Fruit fly (Drosophila melanogaster) whole organism, embryonic: ENCODE data around the gene kraken.
A peak's percentile ranks its signal among the peaks of the same experiment; 100 is the strongest.

Source experiments
- Adf1 ChIP-seq: fragments of 200-800 bp; sonication (Bioruptor generic); IDR thresholded peaks from 2 replicates; pipeline ENCODE4 v1.3.6; 2022; ENCODE audit warnings: missing biosample characterization, missing genetic modification characterization
- Atf3 ChIP-seq: fragments of 200-800 bp; sonication (Bioruptor generic); optimal IDR thresholded peaks from 3 replicates; lab custom pipeline; 2016; ENCODE audit warnings: missing biosample characterization, missing genetic modification characterization
- CG10462 ChIP-seq: fragments of 200-800 bp; sonication (Bioruptor generic); optimal IDR thresholded peaks from 2 replicates; lab custom pipeline; 2016; ENCODE audit warnings: missing biosample characterization, missing genetic modification characterization
- CG10565 ChIP-seq: fragments of 200-800 bp; sonication (Bioruptor generic); optimal IDR thresholded peaks from 3 replicates; lab custom pipeline; 2016; ENCODE audit warnings: missing biosample characterization, mild to moderate bottlenecking, missing genetic modification characterization
- CG10654 ChIP-seq: fragments of 200-800 bp; sonication (Bioruptor generic); optimal IDR thresholded peaks from 2 replicates; lab custom pipeline; 2016; ENCODE audit warnings: missing biosample characterization, missing genetic modification characterization
- CG10959 ChIP-seq: fragments of 200-800 bp; sonication (Bioruptor generic); IDR thresholded peaks from 2 replicates; pipeline ENCODE4 v1.3.6; 2022; ENCODE audit warnings: missing biosample characterization, missing genetic modification characterization
- CG11093 ChIP-seq: fragments of 200-800 bp; sonication (Bioruptor generic); IDR thresholded peaks from 3 replicates; pipeline ENCODE4 v1.3.6; 2022; ENCODE audit warnings: missing biosample characterization, missing genetic modification characterization
- CG12236 ChIP-seq: fragments of 200-800 bp; sonication (Bioruptor generic); optimal IDR thresholded peaks from 2 replicates; lab custom pipeline; 2016; ENCODE audit warnings: missing biosample characterization, missing genetic modification characterization
- CG12391 ChIP-seq: fragments of 200-800 bp; sonication (Bioruptor generic); optimal IDR thresholded peaks from 3 replicates; lab custom pipeline; 2018; ENCODE audit warnings: missing biosample characterization, mild to moderate bottlenecking, missing genetic modification characterization, moderate library complexity
- CG13624 ChIP-seq: fragments of 200-800 bp; sonication (Bioruptor generic); optimal IDR thresholded peaks from 2 replicates; lab custom pipeline; 2016; ENCODE audit warnings: missing biosample characterization, missing genetic modification characterization
- CG14014 ChIP-seq: fragments of 200-800 bp; sonication (Bioruptor generic); IDR thresholded peaks from 2 replicates; pipeline ENCODE4 v1.3.6; 2022; ENCODE audit warnings: missing biosample characterization, missing genetic modification characterization
- CG2202 ChIP-seq: fragments of 200-800 bp; sonication (Bioruptor generic); optimal IDR thresholded peaks from 2 replicates; lab custom pipeline; 2018; ENCODE audit warnings: missing biosample characterization, mild to moderate bottlenecking, missing genetic modification characterization
- CG31224 ChIP-seq: fragments of 200-800 bp; sonication (Bioruptor generic); IDR thresholded peaks from 2 replicates; pipeline ENCODE4 v1.3.6; 2022; ENCODE audit warnings: missing biosample characterization, missing genetic modification characterization
- CG3163 ChIP-seq: fragments of 200-800 bp; sonication (Bioruptor generic); optimal IDR thresholded peaks from 3 replicates; lab custom pipeline; 2016; ENCODE audit warnings: missing biosample characterization, missing genetic modification characterization
- CG3407 ChIP-seq: fragments of 200-800 bp; sonication (Bioruptor generic); optimal IDR thresholded peaks from 2 replicates; lab custom pipeline; 2018; ENCODE audit warnings: missing biosample characterization, mild to moderate bottlenecking, missing genetic modification characterization
- CG3838 ChIP-seq: fragments of 200-800 bp; sonication (Bioruptor generic); optimal IDR thresholded peaks from 3 replicates; lab custom pipeline; 2016; ENCODE audit warnings: missing biosample characterization, missing genetic modification characterization
- CG5953 ChIP-seq: fragments of 200-800 bp; sonication (Bioruptor generic); IDR thresholded peaks from 2 replicates; pipeline ENCODE4 v1.3.6; 2022; ENCODE audit warnings: missing biosample characterization, missing genetic modification characterization
- CG6254 ChIP-seq: fragments of 200-800 bp; sonication (Bioruptor generic); optimal IDR thresholded peaks from 3 replicates; lab custom pipeline; 2017; ENCODE audit warnings: mild to moderate bottlenecking, missing biosample characterization, missing genetic modification reagents, missing genetic modification characterization
- CG6854 ChIP-seq: fragments of 200-800 bp; sonication (Bioruptor generic); optimal IDR thresholded peaks from 3 replicates; lab custom pipeline; 2017; ENCODE audit warnings: missing biosample characterization, mild to moderate bottlenecking, missing genetic modification characterization
- CoRest ChIP-seq: fragments of 200-800 bp; sonication (Bioruptor generic); optimal IDR thresholded peaks from 3 replicates; lab custom pipeline; 2018; ENCODE audit warnings: missing biosample characterization, mild to moderate bottlenecking, missing genetic modification characterization, moderate library complexity
- Dip2 ChIP-seq: fragments of 200-800 bp; sonication (Bioruptor generic); IDR thresholded peaks from 2 replicates; pipeline ENCODE4 v1.3.6; 2022; ENCODE audit warnings: missing biosample characterization, missing genetic modification characterization
- Ets97D ChIP-seq: fragments of 200-800 bp; sonication (Bioruptor generic); optimal IDR thresholded peaks from 3 replicates; lab custom pipeline; 2016; ENCODE audit warnings: missing biosample characterization, missing genetic modification characterization
- Hand ChIP-seq: fragments of 200-800 bp; sonication (Bioruptor generic); optimal IDR thresholded peaks from 2 replicates; lab custom pipeline; 2017; ENCODE audit warnings: mild to moderate bottlenecking, missing biosample characterization, missing genetic modification reagents, missing genetic modification characterization
- Hey ChIP-seq: fragments of 200-800 bp; sonication (Bioruptor generic); optimal IDR thresholded peaks from 3 replicates; lab custom pipeline; 2018; ENCODE audit warnings: missing biosample characterization, mild to moderate bottlenecking, missing genetic modification characterization
- Hmx ChIP-seq: fragments of 200-800 bp; sonication (Bioruptor generic); optimal IDR thresholded peaks from 2 replicates; lab custom pipeline; 2016; ENCODE audit warnings: missing biosample characterization, missing genetic modification characterization
- Hr78 ChIP-seq, 2 experiments: fragments of 200-800 bp in 1 of 2; fragments of >200 bp in 1 of 2; sonication (Bioruptor generic) in 1 of 2; optimal IDR thresholded peaks; 2 replicates each; lab custom pipeline; 2017 to 2019; ENCODE audit warnings: missing biosample characterization in 2 of 2, missing genetic modification characterization in 2 of 2, mild to moderate bottlenecking in 1 of 2, moderate library complexity in 1 of 2
- Lhr ChIP-seq: fragments of 200-800 bp; sonication (Bioruptor generic); optimal IDR thresholded peaks from 3 replicates; lab custom pipeline; 2017; ENCODE audit warnings: mild to moderate bottlenecking, missing biosample characterization, missing genetic modification reagents, missing genetic modification characterization
- NC2α ChIP-seq: fragments of 200-800 bp; sonication (Bioruptor generic); optimal IDR thresholded peaks from 2 replicates; lab custom pipeline; 2016; ENCODE audit warnings: missing biosample characterization, missing genetic modification characterization
- NK7.1 ChIP-seq: fragments of 200-800 bp; sonication (Bioruptor generic); optimal IDR thresholded peaks from 3 replicates; lab custom pipeline; 2016; ENCODE audit warnings: missing biosample characterization, missing genetic modification characterization
- Nf-YA ChIP-seq: fragments of 200-800 bp; sonication (Bioruptor generic); IDR thresholded peaks from 2 replicates; pipeline ENCODE4 v1.3.6; 2022; ENCODE audit warnings: missing biosample characterization, missing genetic modification characterization
- aop ChIP-seq: fragments of 200-800 bp; sonication (Bioruptor generic); IDR thresholded peaks from 2 replicates; pipeline ENCODE4 v1.3.6; 2022; ENCODE audit warnings: missing biosample characterization, missing genetic modification characterization
- ash1 ChIP-seq: fragments of 200-800 bp; sonication (Bioruptor generic); optimal IDR thresholded peaks from 2 replicates; lab custom pipeline; 2018; ENCODE audit warnings: missing biosample characterization, mild to moderate bottlenecking, missing genetic modification characterization
- corto ChIP-seq: fragments of 200-800 bp; sonication (Bioruptor generic); optimal IDR thresholded peaks from 2 replicates; lab custom pipeline; 2016; ENCODE audit warnings: missing biosample characterization, mild to moderate bottlenecking, missing genetic modification characterization, moderate library complexity
- disco-r ChIP-seq: fragments of 200-800 bp; sonication (Bioruptor generic); optimal IDR thresholded peaks from 2 replicates; lab custom pipeline; 2016; ENCODE audit warnings: missing biosample characterization, missing genetic modification characterization
- emc ChIP-seq: fragments of 200-800 bp; sonication (Bioruptor generic); optimal IDR thresholded peaks from 2 replicates; lab custom pipeline; 2016; ENCODE audit warnings: missing biosample characterization, missing genetic modification characterization
- esg ChIP-seq: fragments of 200-800 bp; sonication (Bioruptor generic); conservative IDR thresholded peaks from 2 replicates; pipeline ENCODE4 v1.3.6; 2022; ENCODE audit warnings: missing biosample characterization, missing genetic modification characterization
- eve ChIP-seq, 2 experiments: fragments of >200 bp; optimal IDR thresholded peaks; 2 replicates each; lab custom pipeline; 2017; ENCODE audit warnings: missing biosample characterization in 2 of 2, missing genetic modification characterization in 2 of 2
- gfzf ChIP-seq: fragments of 200-800 bp; sonication (Bioruptor generic); optimal IDR thresholded peaks from 2 replicates; lab custom pipeline; 2016; ENCODE audit warnings: missing biosample characterization, mild to moderate bottlenecking, missing genetic modification characterization, moderate library complexity
- grn ChIP-seq: fragments of 200-800 bp; sonication (Bioruptor generic); optimal IDR thresholded peaks from 3 replicates; lab custom pipeline; 2017; ENCODE audit warnings: missing biosample characterization, missing genetic modification characterization
- hth ChIP-seq: fragments of >200 bp; optimal IDR thresholded peaks from 2 replicates; lab custom pipeline; 2017; ENCODE audit warnings: inconsistent platforms
- kay ChIP-seq: fragments of 200-800 bp; sonication (Bioruptor generic); optimal IDR thresholded peaks from 2 replicates; lab custom pipeline; 2016; ENCODE audit warnings: missing biosample characterization, missing genetic modification characterization
- lilli ChIP-seq: fragments of 200-800 bp; sonication (Bioruptor generic); optimal IDR thresholded peaks from 3 replicates; lab custom pipeline; 2016; ENCODE audit warnings: missing biosample characterization, missing genetic modification characterization
- pros ChIP-seq: fragments of 200-800 bp; sonication (Bioruptor generic); optimal IDR thresholded peaks from 3 replicates; lab custom pipeline; 2019; ENCODE audit warnings: missing biosample characterization, mild to moderate bottlenecking, missing genetic modification characterization, moderate library complexity
- psq ChIP-seq: fragments of 200-800 bp; sonication (Bioruptor generic); optimal IDR thresholded peaks from 2 replicates; lab custom pipeline; 2017; ENCODE audit warnings: missing biosample characterization, missing genetic modification characterization
- seq ChIP-seq: fragments of 200-800 bp; sonication (Bioruptor generic); IDR thresholded peaks from 2 replicates; pipeline ENCODE4 v1.3.6; 2022; ENCODE audit warnings: missing biosample characterization, missing genetic modification characterization
- sisA ChIP-seq: fragments of 200-800 bp; sonication (Bioruptor generic); IDR thresholded peaks from 2 replicates; pipeline ENCODE4 v1.3.6; 2022; ENCODE audit warnings: missing biosample characterization, missing genetic modification characterization
- slp2 ChIP-seq: fragments of 200-800 bp; sonication (Bioruptor generic); optimal IDR thresholded peaks from 2 replicates; lab custom pipeline; 2016; ENCODE audit warnings: missing biosample characterization, missing genetic modification characterization
- sug ChIP-seq: fragments of 200-800 bp; optimal IDR thresholded peaks from 2 replicates; lab custom pipeline; 2019; ENCODE audit warnings: missing biosample characterization, mild to moderate bottlenecking, missing genetic modification characterization, moderate library complexity
- tgo ChIP-seq: fragments of 200-800 bp; sonication (Bioruptor generic); IDR thresholded peaks from 3 replicates; pipeline ENCODE4 v1.3.6; 2022; ENCODE audit warnings: missing biosample characterization, missing genetic modification characterization
- tup ChIP-seq: fragments of 200-800 bp; sonication (Bioruptor generic); optimal IDR thresholded peaks from 2 replicates; lab custom pipeline; 2016; ENCODE audit warnings: missing biosample characterization, mild to moderate bottlenecking, missing genetic modification characterization, moderate library complexity
- unpg ChIP-seq: fragments of 200-800 bp; sonication (Bioruptor generic); optimal IDR thresholded peaks from 3 replicates; lab custom pipeline; 2018; ENCODE audit warnings: missing biosample characterization, mild to moderate bottlenecking, missing genetic modification characterization, moderate library complexity
- wdn ChIP-seq: fragments of 200-800 bp; sonication (Bioruptor generic); IDR thresholded peaks from 2 replicates; pipeline ENCODE4 v1.3.6; 2022; ENCODE audit warnings: missing biosample characterization, missing genetic modification characterization

kraken gene

DNA sequence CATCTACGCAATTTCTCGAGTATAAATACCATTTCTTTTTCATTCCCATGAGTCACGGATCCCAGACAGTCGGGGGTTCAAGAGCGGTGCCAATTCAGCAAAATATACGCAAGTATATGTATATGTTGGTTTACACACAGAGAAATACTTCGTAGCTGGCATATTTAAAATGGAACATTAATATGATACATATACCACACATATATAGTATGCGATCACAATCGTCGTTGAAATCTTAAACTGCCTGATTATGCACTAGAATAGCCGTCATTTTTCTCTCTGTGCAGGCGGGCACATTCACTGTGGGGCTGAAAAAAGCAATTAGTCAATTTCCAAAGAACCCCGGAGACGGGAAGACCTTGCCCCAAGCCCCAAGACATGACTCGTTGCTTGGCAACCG, 10.9 kb upstream of the kraken start (continued):
- TF ChIP-seq slp2 (GFP tag; lab: Kevin White, UChicago) (no peak), CG5953 (GFP tag; lab: Robert Waterston, UW) (no peak), Hey (tag; lab: Kevin White, UChicago) (no peak), seq (GFP tag; lab: Robert Waterston, UW) (peak; percentile 59; the same call in 1 of the 2 replicates), sug (tag; lab: Kevin White, UChicago) (peak; percentile 48), gfzf (GFP tag; lab: Kevin White, UChicago) (no peak), CG10654 (GFP tag; lab: Kevin White, UChicago) (peak; percentile 43), esg (peak; percentile 84), CG13624 (GFP tag; lab: Kevin White, UChicago) (peak; percentile 60), aop (GFP tag; lab: Robert Waterston, UW) (no peak), CG31224 (peak; percentile 84), CG12391 (peak; percentile 70), CG10959 (GFP tag; lab: Robert Waterston, UW) (peak; percentile 61), psq (GFP tag; lab: Kevin White, UChicago) (no peak), CG6254 (peak; percentile 56), CG3163 (GFP tag; lab: Kevin White, UChicago) (no peak), Adf1 (GFP tag; lab: Robert Waterston, UW) (peak; percentile 57; the same call in 1 of the 2 replicates), CG6854 (GFP tag; lab: Kevin White, UChicago) (peak; percentile 52), CoRest (peak; percentile 69), grn (GFP tag; lab: Kevin White, UChicago) (no peak), CG11093 (0 out of 3 replicates have a peak, but pooled peaks have one; percentile 43), CG3407 (GFP tag; lab: Kevin White, UChicago) (peak; percentile 19), disco-r (GFP tag; lab: Kevin White, UChicago) (peak; percentile 43), CG12236 (GFP tag; lab: Kevin White, UChicago) (peak; percentile 19), Hmx (GFP tag; lab: Kevin White, UChicago) (no peak), corto (GFP tag; lab: Kevin White, UChicago) (peak; percentile 79), unpg (GFP tag; lab: Kevin White, UChicago) (peak; percentile 69), Hr78 (GFP tag; optimal IDR thresholded peaks at IDR 0.05; lab: Kevin White, UChicago) (no peak), lilli (peak; percentile 82), emc (GFP tag; lab: Kevin White, UChicago) (no peak), eve (GFP tag; optimal IDR thresholded peaks at IDR 0.05; lab: Kevin White, UChicago) (no peak), Atf3 (GFP tag; lab: Kevin White, UChicago) (peak; percentile 44), NC2α (no peak), ash1 (GFP tag; lab: Kevin White, UChicago) (no peak), Ets97D (peak; percentile 14), Lhr (GFP tag; lab: Kevin White, UChicago) (peak; percentile 15), CG10462 (peak; percentile 35), CG10565 (GFP tag; lab: Kevin White, UChicago) (no peak), kay (GFP tag; lab: Kevin White, UChicago) (peak; percentile 66), Nf-YA (GFP tag; lab: Robert Waterston, UW) (no peak), tgo (GFP tag; lab: Robert Waterston, UW) (peak; percentile 81), tup (peak; percentile 5), CG3838 (peak; percentile 51), wdn (peak; percentile 88), NK7.1 (GFP tag; lab: Kevin White, UChicago) (peak; percentile 26), hth (lab: Kevin White, UChicago) (no peak), Hand (GFP tag; lab: Kevin White, UChicago) (peak; percentile 64), Dip2 (GFP tag; lab: Robert Waterston, UW) (no peak), sisA (GFP tag; lab: Robert Waterston, UW) (peak; percentile 76), pros (GFP tag; lab: Kevin White, UChicago) (no peak), CG14014 (GFP tag; lab: Robert Waterston, UW) (peak; percentile 88), CG2202 (tag; lab: Kevin White, UChicago) (no peak)
